Fruit fly (Drosophila melanogaster) Kc167 (cell line): Measurements from ENCODE around the gene CG31126.

Experiments used
- Myc ChIP-seq: fragments of >200 bp; optimal IDR thresholded peaks from 2 replicates; lab custom pipeline; 2017; ENCODE audit warnings: missing external identifiers
- Sin3A ChIP-seq: fragments of >200 bp; optimal IDR thresholded peaks from 2 replicates; lab custom pipeline; 2018; ENCODE audit warnings: missing external identifiers
- h ChIP-seq: fragments of >200 bp; optimal IDR thresholded peaks from 3 replicates; lab custom pipeline; 2018; ENCODE audit warnings: missing external identifiers
- psq ChIP-seq: fragments of >200 bp; optimal IDR thresholded peaks from 2 replicates; lab custom pipeline; 2017; ENCODE audit warnings: missing external identifiers

- no peak for TF ChIP-seq h (lab: Kevin White, UChicago)
- TF ChIP-seq Myc (lab: Kevin White, UChicago): no peak
- TF ChIP-seq psq (lab: Kevin White, UChicago): peak; percentile 45
- TF ChIP-seq Sin3A: no peak
Observed at dm6 chr3R:24651044-24651459, 8.4 kb upstream of the CG31126 start.
